Fruit fly (Drosophila melanogaster): ENCODE measurements around the gene CG9727.
A peak's percentile ranks its signal among the peaks of the same experiment; 100 is the strongest.

The CG9727 gene

dm6 chr3R:6402522-6403171 lies 53.8 kb downstream of the CG9727 start (continued):
- TF ChIP-seq CG2199 (GFP tag; IDR thresholded peaks at IDR 0.05) (peak; percentile 51; the same call in 1 of the 3 replicates), CG10565 (GFP tag; optimal IDR thresholded peaks at IDR 0.05) (no peak), nom (GFP tag; optimal IDR thresholded peaks at IDR 0.05) (peak; percentile 55), Scr (GFP tag; IDR thresholded peaks at IDR 0.05; ENCODE audit: partially characterized antibody) (peak; percentile 27; the same call in 1 of the 2 replicates), CG12299 (tag; optimal IDR thresholded peaks at IDR 0.05) (no peak), fu2 (GFP tag; optimal IDR thresholded peaks at IDR 0.05) (no peak), Med (GFP tag) (peak; percentile 62), Optix (GFP tag; IDR thresholded peaks at IDR 0.05) (no peak), chif (GFP tag; optimal IDR thresholded peaks at IDR 0.05) (no peak), sens (GFP tag) (peak; percentile 58), CG15601 (tag; optimal IDR thresholded peaks at IDR 0.05) (no peak), Dek (tag; optimal IDR thresholded peaks at IDR 0.05) (no peak), B-H2 (GFP tag; optimal IDR thresholded peaks at IDR 0.05) (no peak), Mad (GFP tag; optimal IDR thresholded peaks at IDR 0.05) (no peak), ab (GFP tag; optimal IDR thresholded peaks at IDR 0.05) (no peak), CG10543 (GFP tag; optimal IDR thresholded peaks at IDR 0.05) (peak; percentile 7), exex (tag; optimal IDR thresholded peaks at IDR 0.05) (peak; percentile 94), Vsx1 (GFP tag; optimal IDR thresholded peaks at IDR 0.05) (peak; percentile 37), cad (GFP tag; optimal IDR thresholded peaks at IDR 0.05) (peak; percentile 45), mirr (GFP tag; optimal IDR thresholded peaks at IDR 0.05) (peak; percentile 76), kah (GFP tag; optimal IDR thresholded peaks at IDR 0.05) (peak; percentile 69), CG17186 (GFP tag; optimal IDR thresholded peaks at IDR 0.05) (no peak), az2 (GFP tag; optimal IDR thresholded peaks at IDR 0.05) (no peak)

dm6 chr3R:6401522-6401844 lies 55.0 kb downstream of the CG9727 start:
- TF ChIP-seq Med (GFP tag) (peak; percentile 53), slbo (GFP tag; IDR thresholded peaks at IDR 0.05) (0 out of 2 replicates have a peak, but pooled peaks have one; percentile 35), CG2120 (GFP tag; optimal IDR thresholded peaks at IDR 0.05) (peak; percentile 40), CG5180 (GFP tag; optimal IDR thresholded peaks at IDR 0.05) (no peak), Nf-YC (tag; optimal IDR thresholded peaks at IDR 0.05) (no peak), chm (GFP tag; IDR thresholded peaks at IDR 0.05) (no peak)

DNA sequence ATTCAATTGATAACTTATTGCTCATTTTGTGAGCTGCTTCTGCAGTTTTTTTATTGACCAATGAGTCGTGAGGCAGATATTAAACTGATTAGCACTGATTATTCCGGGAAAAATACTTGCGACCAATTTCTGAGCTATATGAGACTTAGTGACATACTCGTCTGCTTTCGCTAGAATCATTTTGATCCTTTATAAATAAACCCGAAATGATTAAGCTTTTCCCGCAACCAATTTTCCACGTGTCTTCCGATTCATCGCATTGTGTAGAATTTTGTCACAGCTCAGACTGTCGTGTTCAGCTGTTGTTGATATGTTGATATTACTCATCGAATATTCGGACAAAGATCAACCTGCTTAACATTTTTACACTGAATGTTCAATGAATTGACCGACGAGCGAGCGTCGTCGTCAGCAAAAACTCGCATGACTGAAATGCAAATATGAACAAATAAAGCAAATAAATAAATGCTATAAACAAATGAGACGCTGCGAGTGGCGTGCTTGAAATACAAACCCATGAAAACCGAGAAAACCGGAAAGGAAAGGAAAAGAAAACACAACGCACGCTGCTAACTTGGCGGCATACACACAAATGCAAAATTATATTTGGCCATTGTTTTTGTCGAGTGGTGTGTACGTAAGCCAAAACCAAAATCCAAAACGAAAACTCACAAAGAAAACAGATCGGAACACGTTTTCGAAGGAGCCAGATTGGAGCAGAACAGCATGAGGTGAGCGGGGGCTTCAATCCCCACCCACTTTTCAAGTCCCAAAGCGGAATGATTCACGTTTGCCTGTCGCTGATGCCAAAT lies 55.6 kb downstream of the CG9727 start:
- TF ChIP-seq Fer1 (GFP tag; optimal IDR thresholded peaks at IDR 0.05) (peak; percentile 48), CG11695 (GFP tag; IDR thresholded peaks at IDR 0.05) (no peak), scrt (GFP tag; optimal IDR thresholded peaks at IDR 0.05) (peak; percentile 17), CG11504 (tag; optimal IDR thresholded peaks at IDR 0.05) (peak; percentile 31), Rfx (GFP tag; IDR thresholded peaks at IDR 0.05) (0 out of 2 replicates have a peak, but pooled peaks have one; percentile 17), stc (GFP tag; IDR thresholded peaks at IDR 0.05) (peak; percentile 43; the same call in 1 of the 2 replicates), CG10431 (GFP tag; optimal IDR thresholded peaks at IDR 0.05) (no peak), CG6765 (GFP tag; optimal IDR thresholded peaks at IDR 0.05) (no peak), CG15269 (tag; optimal IDR thresholded peaks at IDR 0.05) (peak; percentile 26), Atf6 (GFP tag; IDR thresholded peaks at IDR 0.05) (0 out of 2 replicates have a peak, but pooled peaks have one; percentile 11), CG32532 (GFP tag; IDR thresholded peaks at IDR 0.05) (no peak), ro (GFP tag; IDR thresholded peaks at IDR 0.05) (no peak), HHEX (GFP tag; optimal IDR thresholded peaks at IDR 0.05) (peak; percentile 29), CG18619 (GFP tag; optimal IDR thresholded peaks at IDR 0.05) (peak; percentile 18), CG15601 (tag; optimal IDR thresholded peaks at IDR 0.05) (peak; percentile 25), p53 (GFP tag; optimal IDR thresholded peaks at IDR 0.05) (no peak), odd (GFP tag; optimal IDR thresholded peaks at IDR 0.05) (no peak), Hr39 (optimal IDR thresholded peaks at IDR 0.05) (no peak), Adf1 (GFP tag; IDR thresholded peaks at IDR 0.05) (no peak), HLHmδ (GFP tag; optimal IDR thresholded peaks at IDR 0.05) (no peak), CTCF (GFP tag; optimal IDR thresholded peaks at IDR 0.05) (no peak)

Data from whole organism, embryonic.